Worm (Caenorhabditis elegans) whole organism, L2 larva: Measurements from ENCODE around the gene npp-21.

Experiments used
- C34F6.9 ChIP-seq: fragments of 150-350 bp; optimal IDR thresholded peaks from 2 replicates; lab custom pipeline; 2014; ENCODE audit warnings: missing biosample characterization, missing genetic modification characterization
- F13H6.1 ChIP-seq: sonication (generic microtip); optimal IDR thresholded peaks from 2 replicates; lab custom pipeline; 2016; ENCODE audit warnings: missing genetic modification characterization, missing compliant biosample characterization
- R02D3.7 ChIP-seq: fragments of 150-350 bp; optimal IDR thresholded peaks from 2 replicates; lab custom pipeline; 2014; ENCODE audit warnings: missing biosample characterization, missing genetic modification characterization
- Y55F3AM.14 ChIP-seq: fragments of 200-800 bp; sonication (Bioruptor generic); optimal IDR thresholded peaks from 2 replicates; lab custom pipeline; 2018; ENCODE audit warnings: mild to moderate bottlenecking, missing genetic modification characterization, missing compliant biosample characterization
- ZK546.5 ChIP-seq: sonication (generic microtip); optimal IDR thresholded peaks from 2 replicates; lab custom pipeline; 2017; ENCODE audit warnings: missing biosample characterization, missing genetic modification characterization
- ceh-16 ChIP-seq: fragments of 150-350 bp; optimal IDR thresholded peaks from 2 replicates; lab custom pipeline; 2014; ENCODE audit warnings: missing biosample characterization, missing genetic modification characterization
- ceh-82 ChIP-seq: fragments of 150-350 bp; optimal IDR thresholded peaks from 2 replicates; lab custom pipeline; 2014; ENCODE audit warnings: missing biosample characterization, missing genetic modification characterization
- crh-2 ChIP-seq: sonication (generic microtip); optimal IDR thresholded peaks from 2 replicates; lab custom pipeline; 2017; ENCODE audit warnings: missing biosample characterization, missing genetic modification characterization
- egl-27 ChIP-seq: sonication (generic microtip); optimal IDR thresholded peaks from 3 replicates; lab custom pipeline; 2017; ENCODE audit warnings: missing biosample characterization, missing genetic modification reagents, missing genetic modification characterization
- elt-1 ChIP-seq: fragments of 150-350 bp; optimal IDR thresholded peaks from 2 replicates; lab custom pipeline; 2014; ENCODE audit warnings: missing biosample characterization, missing genetic modification characterization
- fos-1 ChIP-seq: fragments of 150-350 bp; optimal IDR thresholded peaks from 2 replicates; lab custom pipeline; 2014; ENCODE audit warnings: missing biosample characterization, missing genetic modification characterization
- lin-11 ChIP-seq: fragments of 150-350 bp; sonication (generic microtip); optimal IDR thresholded peaks from 2 replicates; lab custom pipeline; 2014; ENCODE audit warnings: missing biosample characterization, missing genetic modification characterization, inconsistent platforms, mixed read lengths
- lin-13 ChIP-seq: fragments of 150-350 bp; optimal IDR thresholded peaks from 2 replicates; lab custom pipeline; 2014; ENCODE audit warnings: missing biosample characterization, missing genetic modification reagents, missing genetic modification characterization
- lsy-2 ChIP-seq, 2 experiments: fragments of 150-350 bp in 1 of 2; sonication (generic microtip) in 1 of 2; optimal IDR thresholded peaks; 2 replicates each; lab custom pipeline; 2014 to 2017; ENCODE audit warnings: missing biosample characterization in 2 of 2, missing genetic modification characterization in 2 of 2
- mab-5 ChIP-seq: fragments of 150-350 bp; optimal IDR thresholded peaks from 2 replicates; lab custom pipeline; 2014; ENCODE audit warnings: missing biosample characterization, missing genetic modification characterization
- mbf-1 ChIP-seq: sonication (generic microtip); optimal IDR thresholded peaks from 2 replicates; lab custom pipeline; 2017; ENCODE audit warnings: missing biosample characterization, missing genetic modification characterization
- mdl-1 ChIP-seq, 2 experiments: fragments of 150-350 bp in 1 of 2; sonication (generic microtip) in 1 of 2; optimal IDR thresholded peaks; 2 replicates each; lab custom pipeline; 2017; ENCODE audit warnings: missing biosample characterization in 2 of 2, missing genetic modification characterization in 2 of 2
- nhr-12 ChIP-seq: fragments of 150-350 bp; optimal IDR thresholded peaks from 2 replicates; lab custom pipeline; 2014; ENCODE audit warnings: missing biosample characterization, missing genetic modification characterization
- nhr-129 ChIP-seq: fragments of 150-350 bp; optimal IDR thresholded peaks from 2 replicates; lab custom pipeline; 2014; ENCODE audit warnings: missing biosample characterization, missing genetic modification characterization
- nhr-21 ChIP-seq: fragments of 150-350 bp; optimal IDR thresholded peaks from 2 replicates; lab custom pipeline; 2014; ENCODE audit warnings: missing biosample characterization, missing genetic modification characterization
- nhr-23 ChIP-seq: fragments of 150-350 bp; optimal IDR thresholded peaks from 2 replicates; lab custom pipeline; 2014; ENCODE audit warnings: missing biosample characterization, missing genetic modification reagents, missing genetic modification characterization
- nhr-25 ChIP-seq: fragments of 150-350 bp; sonication (generic microtip); optimal IDR thresholded peaks from 3 replicates; lab custom pipeline; 2014; ENCODE audit warnings: missing biosample characterization, missing genetic modification characterization
- nhr-6 ChIP-seq: fragments of 150-350 bp; optimal IDR thresholded peaks from 2 replicates; lab custom pipeline; 2014; ENCODE audit warnings: missing biosample characterization, missing genetic modification characterization
- sem-4 ChIP-seq: fragments of 150-350 bp; optimal IDR thresholded peaks from 2 replicates; lab custom pipeline; 2014; ENCODE audit warnings: missing biosample characterization, missing genetic modification reagents, missing genetic modification characterization
- skn-1 ChIP-seq: sonication (generic microtip); optimal IDR thresholded peaks from 2 replicates; lab custom pipeline; 2017; ENCODE audit warnings: missing biosample characterization, missing genetic modification characterization
- sma-9 ChIP-seq, 2 experiments: fragments of 150-350 bp in 1 of 2; sonication (generic microtip) in 1 of 2; optimal IDR thresholded peaks; 2 replicates each; lab custom pipeline; 2014 to 2016; ENCODE audit warnings: missing genetic modification characterization in 2 of 2, mild to moderate bottlenecking in 1 of 2, missing biosample characterization in 1 of 2, missing compliant biosample characterization in 1 of 2, missing genetic modification reagents in 1 of 2, moderate library complexity in 1 of 2
- snpc-4 ChIP-seq: fragments of 150-350 bp; optimal IDR thresholded peaks from 2 replicates; lab custom pipeline; 2014; ENCODE audit warnings: missing biosample characterization, missing genetic modification characterization
- unc-39 ChIP-seq: fragments of 150-350 bp; optimal IDR thresholded peaks from 2 replicates; lab custom pipeline; 2014; ENCODE audit warnings: missing biosample characterization, missing genetic modification characterization
- unc-55 ChIP-seq: fragments of 150-350 bp; sonication (generic microtip); optimal IDR thresholded peaks from 3 replicates; lab custom pipeline; 2014; ENCODE audit warnings: missing biosample characterization, missing genetic modification reagents, missing genetic modification characterization
- zag-1 ChIP-seq: fragments of 150-350 bp; optimal IDR thresholded peaks from 2 replicates; lab custom pipeline; 2014; ENCODE audit warnings: missing biosample characterization, missing genetic modification characterization
- ztf-1 ChIP-seq: fragments of 200-800 bp; sonication (Bioruptor generic); conservative IDR thresholded peaks from 2 replicates; pipeline ENCODE4 v1.3.6; 2022; ENCODE audit warnings: missing genetic modification characterization, missing compliant biosample characterization
- ztf-4 ChIP-seq: fragments of 150-350 bp; optimal IDR thresholded peaks from 2 replicates; lab custom pipeline; 2014; ENCODE audit warnings: missing biosample characterization, missing genetic modification characterization

npp-21 gene

DNA sequence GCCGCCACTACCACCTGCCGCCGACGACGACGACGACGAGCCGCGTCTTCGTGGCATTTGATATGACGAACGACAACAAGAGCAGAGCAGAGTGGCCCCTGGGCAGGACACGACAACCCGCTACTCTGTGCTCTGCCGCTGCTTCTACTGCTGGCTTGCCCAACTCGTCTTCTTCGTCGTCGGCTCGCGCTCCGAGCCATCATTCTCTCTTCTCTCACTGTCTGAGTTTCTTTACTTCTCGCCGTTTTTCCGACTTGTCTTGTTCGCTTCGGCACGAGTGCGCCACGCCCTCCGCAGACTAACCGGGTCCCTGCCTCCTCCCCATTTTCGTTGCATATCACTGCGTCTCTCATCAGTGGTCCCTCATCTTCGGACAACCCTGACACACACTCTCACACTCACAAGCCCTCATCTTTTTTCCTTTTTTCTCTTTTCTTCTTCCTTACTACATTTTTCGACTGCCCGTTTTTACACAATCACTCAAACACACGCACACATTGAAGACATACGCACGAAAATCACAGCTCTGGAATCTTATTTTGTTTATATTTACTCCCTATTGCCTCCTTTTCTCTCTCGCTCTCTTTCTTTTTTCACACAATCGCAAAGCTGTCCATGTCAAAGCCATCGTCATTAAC is 42.7 kb downstream of the npp-21 start:
- TF ChIP-seq nhr-6 (tag; lab: Kevin White, UChicago), result peak; percentile 76
- no peak for TF ChIP-seq unc-39
- peak; percentile 72 for TF ChIP-seq unc-55 (GFP tag; lab: Kevin White, UChicago)
- TF ChIP-seq mdl-1 (tag; optimal IDR thresholded peaks at IDR 0.05; lab: Kevin White, UChicago), result peak; percentile 81 to 84
- TF ChIP-seq Y55F3AM.14 (GFP tag; lab: Kevin White, UChicago), result peak; percentile 64
- TF ChIP-seq ceh-16 (tag; lab: Kevin White, UChicago), result no peak
- TF ChIP-seq zag-1 (tag; lab: Kevin White, UChicago), result peak; percentile 89
- TF ChIP-seq lsy-2 (tag; optimal IDR thresholded peaks at IDR 0.05; lab: Kevin White, UChicago), result peak; percentile 12 to 79
- peak; percentile 67 for TF ChIP-seq mab-5
- TF ChIP-seq ceh-82, result peak; percentile 46
- no peak for TF ChIP-seq nhr-12 (tag; lab: Kevin White, UChicago)
- TF ChIP-seq egl-27, result peak; percentile 19
- no peak for TF ChIP-seq nhr-23 (tag; lab: Kevin White, UChicago)
- peak; percentile 71 for TF ChIP-seq sem-4
- peak; percentile 76 for TF ChIP-seq sma-9 (GFP tag; optimal IDR thresholded peaks at IDR 0.05; lab: Kevin White, UChicago)
- no peak for TF ChIP-seq sma-9 (tag; optimal IDR thresholded peaks at IDR 0.05; lab: Kevin White, UChicago)
- TF ChIP-seq lin-11 (tag; lab: Kevin White, UChicago), result peak; percentile 61
- TF ChIP-seq lin-13, result peak; percentile 33
- TF ChIP-seq fos-1, result no peak
- peak; percentile 83 for TF ChIP-seq C34F6.9 (tag; lab: Kevin White, UChicago)
- TF ChIP-seq nhr-129 (tag; lab: Kevin White, UChicago), result peak; percentile 87
- TF ChIP-seq snpc-4 (tag; lab: Kevin White, UChicago), result peak; percentile 53
- TF ChIP-seq mbf-1 (tag; lab: Kevin White, UChicago), result no peak
- peak; percentile 32 for TF ChIP-seq ztf-4 (tag; lab: Kevin White, UChicago)
- TF ChIP-seq ztf-1 (GFP tag; lab: Robert Waterston, UW), result no peak
- peak; percentile 71 for TF ChIP-seq crh-2
- peak; percentile 6 for TF ChIP-seq nhr-21 (tag; lab: Kevin White, UChicago)
- TF ChIP-seq nhr-25 (tag; lab: Kevin White, UChicago), result no peak
- TF ChIP-seq F13H6.1 (tag; lab: Kevin White, UChicago), result peak; percentile 96
- TF ChIP-seq, all 48 proteins: peak for 20

ce11 chrII:7643214-7643613 is 43.8 kb downstream of the npp-21 start:
- TF ChIP-seq mab-5 (peak; percentile 0), R02D3.7 (tag; lab: Kevin White, UChicago) (no peak)

DNA sequence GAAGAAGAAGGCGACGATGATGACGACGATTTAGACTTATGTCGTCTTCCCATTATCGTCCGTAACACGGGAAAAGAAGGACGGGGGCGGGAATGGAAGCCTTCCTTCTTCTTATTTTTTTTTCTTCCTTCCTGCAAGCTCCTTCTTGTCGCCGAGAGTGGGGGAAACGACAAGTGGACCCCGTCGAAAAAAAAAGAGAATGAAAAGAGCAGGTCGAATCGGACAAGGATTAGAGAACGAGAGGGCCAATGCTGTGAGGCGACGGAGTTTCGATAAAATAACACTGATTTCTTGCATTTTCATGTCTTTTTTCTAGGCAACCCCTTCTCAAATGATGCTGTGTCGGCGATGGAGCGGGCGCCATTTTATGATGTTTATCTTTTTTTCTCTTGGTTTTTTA is 51.7 kb downstream of the npp-21 start, which contains the start of gene pde-4:
TSS of gene pde-4 (minus strand) at position 76 of the 400 bp plus-strand sequence.
- TF ChIP-seq unc-55 (GFP tag; lab: Kevin White, UChicago) (no peak), ceh-82 (no peak), mdl-1 (tag; optimal IDR thresholded peaks at IDR 0.05; lab: Kevin White, UChicago) (no peak), nhr-25 (tag; lab: Kevin White, UChicago) (no peak), C34F6.9 (tag; lab: Kevin White, UChicago) (no peak), nhr-21 (tag; lab: Kevin White, UChicago) (no peak), ZK546.5 (tag; lab: Kevin White, UChicago) (no peak), elt-1 (tag; lab: Kevin White, UChicago) (no peak), nhr-6 (tag; lab: Kevin White, UChicago) (no peak), F13H6.1 (tag; lab: Kevin White, UChicago) (no peak), lin-11 (tag; lab: Kevin White, UChicago) (no peak), R02D3.7 (tag; lab: Kevin White, UChicago) (no peak), skn-1 (tag; lab: Kevin White, UChicago) (no peak)
